Worm (Caenorhabditis elegans) whole organism, L1 larva: ENCODE results near the gene R09H10.2.
A peak's percentile ranks its signal among the peaks of the same experiment; 100 is the strongest.

Experiments
- C34B4.2 ChIP-seq: sonication (generic microtip); optimal IDR thresholded peaks from 2 replicates; lab custom pipeline; 2017; ENCODE audit warnings: mild to moderate bottlenecking, missing genetic modification characterization, missing compliant biosample characterization
- Y116A8C.19 ChIP-seq: sonication (generic microtip); optimal IDR thresholded peaks from 2 replicates; lab custom pipeline; 2016; ENCODE audit warnings: missing compliant biosample characterization, missing genetic modification characterization, borderline replicate concordance
- blmp-1 ChIP-seq: fragments of 150-350 bp; optimal IDR thresholded peaks from 2 replicates; lab custom pipeline; 2014; ENCODE audit warnings: missing biosample characterization, missing genetic modification characterization
- ceh-82 ChIP-seq, 3 experiments: fragments of 150-350 bp in 1 of 3; sonication (generic microtip) in 2 of 3; optimal IDR thresholded peaks; 2 replicates each; lab custom pipeline; 2014 to 2017; ENCODE audit warnings: missing biosample characterization in 3 of 3, missing genetic modification characterization in 3 of 3
- ceh-88 ChIP-seq: fragments of 200-800 bp; sonication (Bioruptor generic); IDR thresholded peaks from 2 replicates; pipeline ENCODE4 v1.3.6; 2022; ENCODE audit warnings: missing genetic modification characterization, missing compliant biosample characterization
- dpl-1 ChIP-seq, 3 experiments: fragments of 150-350 bp in 2 of 3; sonication (generic microtip) in 1 of 3; optimal IDR thresholded peaks; 2 replicates each; lab custom pipeline; 2014 to 2017; ENCODE audit warnings: missing biosample characterization in 3 of 3, missing genetic modification characterization in 3 of 3, missing genetic modification reagents in 3 of 3
- efl-3 ChIP-seq: fragments of 200-800 bp; sonication (Bioruptor generic); optimal IDR thresholded peaks from 2 replicates; lab custom pipeline; 2018; ENCODE audit warnings: mild to moderate bottlenecking, missing genetic modification characterization, missing compliant biosample characterization
- elt-2 ChIP-seq: sonication (generic microtip); optimal IDR thresholded peaks from 2 replicates; lab custom pipeline; 2016; ENCODE audit warnings: missing genetic modification characterization, mild to moderate bottlenecking, inconsistent platforms, missing compliant biosample characterization, missing genetic modification reagents
- ets-5 ChIP-seq: fragments of 200-800 bp; sonication (Bioruptor generic); IDR thresholded peaks from 2 replicates; pipeline ENCODE4 v1.3.6; 2022; ENCODE audit warnings: missing genetic modification characterization, missing compliant biosample characterization
- fkh-10 ChIP-seq: sonication (generic microtip); optimal IDR thresholded peaks from 2 replicates; lab custom pipeline; 2017; ENCODE audit warnings: missing biosample characterization, missing genetic modification reagents, missing genetic modification characterization
- fkh-4 ChIP-seq: sonication (generic microtip); optimal IDR thresholded peaks from 2 replicates; lab custom pipeline; 2016; ENCODE audit warnings: missing compliant biosample characterization, missing genetic modification characterization, borderline replicate concordance
- fkh-8 ChIP-seq: sonication (generic microtip); optimal IDR thresholded peaks from 2 replicates; lab custom pipeline; 2016; ENCODE audit warnings: mild to moderate bottlenecking, missing genetic modification characterization, missing compliant biosample characterization
- fos-1 ChIP-seq: fragments of 150-350 bp; optimal IDR thresholded peaks from 2 replicates; lab custom pipeline; 2014; ENCODE audit warnings: missing biosample characterization, missing genetic modification characterization
- isw-1 ChIP-seq: fragments of 200-800 bp; sonication (Bioruptor generic); IDR thresholded peaks from 2 replicates; pipeline ENCODE4 v1.3.6; 2022; ENCODE audit warnings: missing genetic modification characterization, missing compliant biosample characterization
- jun-1 ChIP-seq: fragments of 150-350 bp; optimal IDR thresholded peaks from 2 replicates; lab custom pipeline; 2014; ENCODE audit warnings: missing biosample characterization, missing genetic modification reagents, missing genetic modification characterization
- lin-14 ChIP-seq: fragments of 200-800 bp; sonication (Bioruptor generic); optimal IDR thresholded peaks from 2 replicates; lab custom pipeline; 2018; ENCODE audit warnings: mild to moderate bottlenecking, missing genetic modification characterization, moderate library complexity, missing compliant biosample characterization
- lin-39 ChIP-seq: fragments of 150-350 bp; optimal IDR thresholded peaks from 2 replicates; lab custom pipeline; 2014; ENCODE audit warnings: missing biosample characterization, missing genetic modification reagents, missing genetic modification characterization
- lir-3 ChIP-seq: sonication (generic microtip); optimal IDR thresholded peaks from 2 replicates; lab custom pipeline; 2016; ENCODE audit warnings: mild to moderate bottlenecking, missing genetic modification characterization, moderate library complexity, missing compliant biosample characterization; ENCODE audit not compliant: poor library complexity
- mab-9 ChIP-seq: fragments of 200-800 bp; sonication (Bioruptor generic); IDR thresholded peaks from 2 replicates; pipeline ENCODE4 v1.3.6; 2022; ENCODE audit warnings: missing genetic modification reagents, missing genetic modification characterization, missing compliant biosample characterization
- mdl-1 ChIP-seq, 2 experiments: fragments of 150-350 bp; optimal IDR thresholded peaks; 2 replicates each; lab custom pipeline; 2014 to 2017; ENCODE audit warnings: missing biosample characterization in 2 of 2, missing genetic modification characterization in 2 of 2, inconsistent platforms in 1 of 2
- nhr-11 ChIP-seq: fragments of 150-350 bp; optimal IDR thresholded peaks from 2 replicates; lab custom pipeline; 2014; ENCODE audit warnings: missing biosample characterization, missing genetic modification characterization
- nhr-237 ChIP-seq: fragments of 150-350 bp; optimal IDR thresholded peaks from 2 replicates; lab custom pipeline; 2014; ENCODE audit warnings: missing biosample characterization, missing genetic modification characterization
- nhr-47 ChIP-seq: sonication (generic microtip); optimal IDR thresholded peaks from 2 replicates; lab custom pipeline; 2016; ENCODE audit warnings: mild to moderate bottlenecking, missing genetic modification characterization, moderate library complexity, missing compliant biosample characterization
- nhr-71 ChIP-seq: sonication (generic microtip); optimal IDR thresholded peaks from 2 replicates; lab custom pipeline; 2016; ENCODE audit warnings: mild to moderate bottlenecking, missing genetic modification characterization, moderate library complexity, missing compliant biosample characterization
- nhr-76 ChIP-seq: sonication (generic microtip); optimal IDR thresholded peaks from 2 replicates; lab custom pipeline; 2017; ENCODE audit warnings: missing biosample characterization, missing genetic modification characterization
- nhr-77 ChIP-seq: fragments of 150-350 bp; optimal IDR thresholded peaks from 2 replicates; lab custom pipeline; 2014; ENCODE audit warnings: missing biosample characterization, missing genetic modification characterization
- nhr-84 ChIP-seq: sonication (generic microtip); optimal IDR thresholded peaks from 2 replicates; lab custom pipeline; 2017; ENCODE audit warnings: missing biosample characterization, missing genetic modification characterization
- skn-1 ChIP-seq: fragments of 150-350 bp; optimal IDR thresholded peaks from 2 replicates; lab custom pipeline; 2014; ENCODE audit warnings: missing biosample characterization, missing genetic modification characterization
- sox-4 ChIP-seq: sonication (generic microtip); optimal IDR thresholded peaks from 2 replicates; lab custom pipeline; 2016; ENCODE audit warnings: missing genetic modification characterization, missing compliant biosample characterization
- tlp-1 ChIP-seq: fragments of 150-350 bp; optimal IDR thresholded peaks from 2 replicates; lab custom pipeline; 2014; ENCODE audit warnings: missing biosample characterization, missing genetic modification characterization
- unc-86 ChIP-seq: sonication (generic microtip); optimal IDR thresholded peaks from 2 replicates; lab custom pipeline; 2016; ENCODE audit warnings: missing genetic modification characterization, missing compliant biosample characterization
- vab-15 ChIP-seq: sonication (generic microtip); optimal IDR thresholded peaks from 2 replicates; lab custom pipeline; 2017; ENCODE audit warnings: missing genotype, mild to moderate bottlenecking, missing genetic modification characterization, missing compliant biosample characterization
- xbp-1 ChIP-seq: sonication (generic microtip); optimal IDR thresholded peaks from 2 replicates; lab custom pipeline; 2016; ENCODE audit warnings: missing genetic modification characterization, missing compliant biosample characterization

The R09H10.2 gene

ce11 chrIV:10620811-10621210, 18.1 kb downstream of the R09H10.2 start, which contains the start of gene R09H10.7:
TSS of gene R09H10.7 (plus strand) at chrIV:10621111.
- no peak for TF ChIP-seq lin-39
- TF ChIP-seq nhr-47 (tag; lab: Kevin White, UChicago) = no peak
- no peak for TF ChIP-seq sox-4 (tag; lab: Kevin White, UChicago)
- no peak for TF ChIP-seq fkh-10 (GFP tag; lab: Kevin White, UChicago)
- TF ChIP-seq skn-1 (tag; lab: Kevin White, UChicago) = no peak
- no peak for TF ChIP-seq nhr-11
- no peak for TF ChIP-seq nhr-77 (tag; lab: Kevin White, UChicago)

DNA sequence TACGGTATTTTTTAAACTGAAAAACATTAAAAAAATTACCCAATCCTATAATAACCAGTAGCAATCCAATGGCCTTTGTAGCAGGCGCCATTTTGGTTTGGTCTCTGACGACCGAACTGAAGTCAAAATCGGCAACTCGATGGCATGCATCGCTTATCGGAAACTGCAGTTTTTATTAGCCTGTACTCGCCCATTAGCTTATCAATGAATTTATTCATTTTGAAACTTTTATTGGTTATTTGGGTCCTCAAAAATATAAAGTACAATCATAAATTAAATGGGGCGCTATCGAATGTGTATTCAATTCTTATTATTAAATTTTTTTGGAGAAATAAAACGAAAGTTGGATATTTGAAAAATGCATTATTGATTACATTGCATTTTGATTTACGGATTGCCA, 26.0 kb downstream of the R09H10.2 start, which contains the start of gene R09H10.5:
Gene R09H10.5 (minus strand): TSS at position 106 of the 400 bp plus-strand sequence.
- TF ChIP-seq elt-2 (tag; lab: Kevin White, UChicago) (peak; percentile 60), nhr-84 (tag; lab: Kevin White, UChicago) (no peak), tlp-1 (tag; lab: Kevin White, UChicago) (peak; percentile 58)

DNA sequence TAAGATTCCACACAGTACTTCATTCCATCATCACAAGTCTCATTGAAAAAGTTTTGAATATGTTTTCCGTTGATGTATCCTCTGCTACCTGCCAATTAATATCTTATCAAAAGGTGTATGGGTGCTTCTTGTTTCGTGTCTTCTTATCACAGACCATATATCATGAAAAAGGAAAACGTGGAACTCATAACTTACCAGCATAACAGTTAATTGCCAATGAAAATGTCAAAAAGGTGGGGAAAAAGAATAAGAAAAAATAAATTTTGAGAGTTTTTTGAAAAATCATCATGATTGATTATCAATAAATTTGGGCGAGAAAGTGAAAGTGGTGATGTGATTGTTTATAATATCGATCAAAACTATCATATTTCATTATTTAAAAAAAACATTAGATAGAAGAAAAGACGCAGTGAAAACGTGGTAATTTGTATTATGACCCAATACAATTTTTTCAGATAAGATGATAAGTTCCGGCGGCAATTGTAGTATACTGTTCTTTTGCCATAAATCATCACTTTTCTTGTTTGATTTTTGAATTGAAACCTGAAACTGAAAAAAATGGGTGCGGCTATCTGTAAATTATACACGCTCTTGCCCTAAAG, 28.3 kb downstream of the R09H10.2 start, which contains the start of gene F56C4.4:
Gene F56C4.4 (minus strand): TSS at position 315 of the 602 bp plus-strand sequence.
- TF ChIP-seq xbp-1 (tag; lab: Kevin White, UChicago) = no peak
- TF ChIP-seq blmp-1 (tag; lab: Kevin White, UChicago) = peak; percentile 31
- peak; percentile 63 for TF ChIP-seq elt-2 (tag; lab: Kevin White, UChicago)
- TF ChIP-seq lin-14 (GFP tag; lab: Kevin White, UChicago) = peak; percentile 2
- no peak for TF ChIP-seq fkh-8 (tag; lab: Kevin White, UChicago)

ce11 chrIV:10636649-10637048, 33.9 kb downstream of the R09H10.2 start, which contains the start of gene F56C4.1:
TSS of gene F56C4.1 (plus strand) at chrIV:10636949.
- TF ChIP-seq ets-5 = no peak

DNA sequence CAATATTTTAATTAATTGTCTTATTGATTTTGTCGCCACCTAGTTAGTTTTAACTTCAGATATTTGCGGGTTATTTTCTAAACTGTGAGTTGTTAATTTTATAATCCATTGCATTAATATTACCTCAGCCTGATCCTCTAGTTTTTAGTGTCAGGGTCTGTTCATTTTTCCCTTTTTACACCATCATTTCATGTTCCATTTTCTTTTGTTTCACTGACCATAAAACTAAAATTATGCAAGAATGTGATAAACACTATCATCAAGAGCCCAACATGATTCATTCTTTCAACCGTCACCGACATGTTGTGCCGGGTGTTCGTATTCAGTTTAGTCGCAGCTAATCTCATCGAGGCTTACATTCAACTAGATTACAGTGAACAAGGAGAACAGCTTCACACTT, 36.2 kb downstream of the R09H10.2 start, which contains the start of gene F56C4.2:
Gene F56C4.2 (plus strand): TSS at position 301 of the 400 bp plus-strand sequence.
- TF ChIP-seq mab-9 (GFP tag; lab: Robert Waterston, UW) (no peak), fos-1 (no peak), ceh-82 (tag; optimal IDR thresholded peaks at IDR 0.05; lab: Kevin White, UChicago) (no peak), fkh-4 (tag; lab: Kevin White, UChicago) (no peak), nhr-71 (tag; lab: Kevin White, UChicago) (no peak), vab-15 (tag; lab: Kevin White, UChicago) (no peak), lin-39 (no peak), Y116A8C.19 (no peak), efl-3 (GFP tag; lab: Kevin White, UChicago) (no peak), C34B4.2 (tag; lab: Kevin White, UChicago) (no peak), mdl-1 (tag; optimal IDR thresholded peaks at IDR 0.05; lab: Kevin White, UChicago) (no peak), lir-3 (tag; lab: Kevin White, UChicago) (no peak), nhr-76 (tag; lab: Kevin White, UChicago) (no peak), isw-1 (GFP tag; lab: Robert Waterston, UW) (no peak), unc-86 (tag; lab: Kevin White, UChicago) (no peak), fkh-10 (GFP tag; lab: Kevin White, UChicago) (no peak), ceh-88 (no peak), jun-1 (tag; lab: Kevin White, UChicago) (no peak), dpl-1 (GFP tag; optimal IDR thresholded peaks at IDR 0.05; lab: Kevin White, UChicago) (no peak), nhr-237 (tag; lab: Kevin White, UChicago) (no peak)
